Worm (Caenorhabditis elegans) whole organism, young adult: Measurements from ENCODE around the gene F14F9.6.

Source experiments
- D2030.7 ChIP-seq: fragments of 200-800 bp; sonication (Bioruptor generic); IDR thresholded peaks from 2 replicates; pipeline ENCODE4 v1.3.6; 2022; ENCODE audit warnings: missing genetic modification reagents, missing genetic modification characterization, missing compliant biosample characterization
- F23B12.7 ChIP-seq: sonication (generic microtip); optimal IDR thresholded peaks from 2 replicates; lab custom pipeline; 2017; ENCODE audit warnings: missing genetic modification characterization, mild to moderate bottlenecking, missing compliant biosample characterization, antibody characterized with exemption, moderate library complexity; ENCODE audit not compliant: insufficient read depth
- F49E8.2 ChIP-seq: sonication (generic microtip); optimal IDR thresholded peaks from 3 replicates; lab custom pipeline; 2017; ENCODE audit warnings: missing genetic modification characterization, mild to moderate bottlenecking, missing compliant biosample characterization, antibody characterized with exemption, moderate library complexity; ENCODE audit not compliant: insufficient read depth
- attf-5 ChIP-seq: fragments of 200-800 bp; sonication (Bioruptor generic); optimal IDR thresholded peaks from 2 replicates; lab custom pipeline; 2018; ENCODE audit warnings: mild to moderate bottlenecking, missing genetic modification characterization, missing compliant biosample characterization
- ceh-79 ChIP-seq: sonication (generic microtip); optimal IDR thresholded peaks from 2 replicates; lab custom pipeline; 2017; ENCODE audit warnings: mild to moderate bottlenecking, missing genetic modification characterization, missing compliant biosample characterization
- lin-35 ChIP-seq, 3 experiments: fragments of 150-350 bp in 2 of 3; sonication (generic microtip) in 1 of 3; optimal IDR thresholded peaks; 2 replicates each; lab custom pipeline; 2014 to 2018; ENCODE audit warnings: missing biosample characterization in 3 of 3, missing genetic modification characterization in 3 of 3, missing genetic modification reagents in 3 of 3
- snpc-4 ChIP-seq, 5 experiments: fragments of 150-350 bp in 1 of 5; sonication (generic microtip) in 4 of 5; optimal IDR thresholded peaks; 2 replicates each; lab custom pipeline; 2014 to 2018; ENCODE audit warnings: missing genetic modification characterization in 5 of 5, missing biosample characterization in 3 of 5, antibody characterized with exemption in 2 of 5, mild to moderate bottlenecking in 2 of 5, missing compliant biosample characterization in 2 of 5, missing genotype in 2 of 5, moderate library complexity in 2 of 5, missing genetic modification reagents in 1 of 5
- tlf-1 ChIP-seq: fragments of 200-800 bp; sonication (Bioruptor generic); optimal IDR thresholded peaks from 2 replicates; lab custom pipeline; 2018; ENCODE audit warnings: mild to moderate bottlenecking, missing genetic modification characterization, missing compliant biosample characterization
- zfh-2 ChIP-seq: fragments of 200-800 bp; sonication (Bioruptor generic); conservative IDR thresholded peaks from 2 replicates; pipeline ENCODE4 v1.3.6; 2022; ENCODE audit warnings: missing genetic modification reagents, missing genetic modification characterization, missing compliant biosample characterization
- zim-3 ChIP-seq: sonication (generic microtip); optimal IDR thresholded peaks from 2 replicates; lab custom pipeline; 2017; ENCODE audit warnings: mild to moderate bottlenecking, missing genetic modification characterization, moderate library complexity, missing compliant biosample characterization

DNA sequence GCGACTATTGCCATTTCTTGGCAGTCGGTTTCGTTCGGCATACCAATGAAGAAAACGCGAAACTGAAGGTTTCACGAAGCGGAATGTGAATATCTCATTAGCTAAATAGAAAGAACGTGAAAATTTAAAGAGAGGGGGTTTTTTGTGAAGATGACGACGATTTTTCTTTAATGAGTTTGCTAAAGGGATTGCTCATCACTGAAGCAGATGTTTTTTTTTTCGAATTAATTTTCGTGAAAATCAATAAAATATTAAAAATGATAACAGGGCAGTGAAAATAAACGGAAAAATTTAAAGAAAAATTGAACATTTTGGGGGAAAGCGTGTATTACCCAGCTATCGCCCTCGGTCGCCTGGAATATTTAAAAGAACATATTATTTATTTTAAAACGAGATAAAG is 38.5 kb downstream of the F14F9.6 start, which contains the start of gene srab-3:
- TF ChIP-seq D2030.7 (no peak), lin-35 (GFP tag; optimal IDR thresholded peaks at IDR 0.05; lab: Kevin White, UChicago) (no peak), snpc-4 (GFP tag; optimal IDR thresholded peaks at IDR 0.05; lab: Kevin White, UChicago) (no peak), snpc-4 (tag; optimal IDR thresholded peaks at IDR 0.05; lab: Kevin White, UChicago) (no peak), attf-5 (GFP tag; lab: Kevin White, UChicago) (no peak), F49E8.2 (tag; lab: Kevin White, UChicago) (no peak), zim-3 (tag; lab: Kevin White, UChicago) (no peak), ceh-79 (tag; lab: Kevin White, UChicago) (no peak), zfh-2 (GFP tag; lab: Robert Waterston, UW) (no peak), F23B12.7 (tag; lab: Kevin White, UChicago) (no peak), tlf-1 (GFP tag; lab: Kevin White, UChicago) (no peak)
